Fruit fly (Drosophila melanogaster) whole organism, embryonic: ENCODE data around the gene tst.
A peak's percentile ranks its signal among the peaks of the same experiment; 100 is the strongest.

ENCODE experiments used
- Aef1 ChIP-seq: fragments of 200-800 bp; sonication (Bioruptor generic); IDR thresholded peaks from 3 replicates; pipeline ENCODE4 v1.3.6; 2022; ENCODE audit warnings: missing biosample characterization, missing genetic modification characterization
- Atf6 ChIP-seq: fragments of 200-800 bp; sonication (Bioruptor generic); IDR thresholded peaks from 2 replicates; pipeline ENCODE4 v1.3.6; 2022; ENCODE audit warnings: missing biosample characterization, missing genetic modification characterization
- CG10543 ChIP-seq: fragments of 200-800 bp; sonication (Bioruptor generic); optimal IDR thresholded peaks from 3 replicates; lab custom pipeline; 2017; ENCODE audit warnings: missing biosample characterization, mild to moderate bottlenecking, missing genetic modification characterization, moderate library complexity
- CG12769 ChIP-seq: fragments of 200-800 bp; sonication (Bioruptor generic); optimal IDR thresholded peaks from 2 replicates; lab custom pipeline; 2019; ENCODE audit warnings: missing biosample characterization, mild to moderate bottlenecking, missing genetic modification characterization, moderate library complexity
- CG14050 ChIP-seq: fragments of 200-800 bp; sonication (Bioruptor generic); IDR thresholded peaks from 3 replicates; pipeline ENCODE4 v1.3.6; 2022; ENCODE audit warnings: missing biosample characterization, missing genetic modification characterization
- CG14710 ChIP-seq: fragments of 200-800 bp; sonication (Bioruptor generic); optimal IDR thresholded peaks from 3 replicates; lab custom pipeline; 2019; ENCODE audit warnings: missing biosample characterization, mild to moderate bottlenecking, missing genetic modification characterization, moderate library complexity
- CG15479 ChIP-seq: fragments of 200-800 bp; sonication (Bioruptor generic); optimal IDR thresholded peaks from 3 replicates; lab custom pipeline; 2019; ENCODE audit warnings: missing biosample characterization, mild to moderate bottlenecking, missing genetic modification characterization, moderate library complexity
- CG15514 ChIP-seq: fragments of 200-800 bp; sonication (Bioruptor generic); optimal IDR thresholded peaks from 3 replicates; lab custom pipeline; 2017; ENCODE audit warnings: missing biosample characterization, missing genetic modification characterization, mild to moderate bottlenecking, moderate library complexity, missing genetic modification reagents
- CG16863 ChIP-seq: fragments of 200-800 bp; sonication (Bioruptor generic); optimal IDR thresholded peaks from 3 replicates; lab custom pipeline; 2016; ENCODE audit warnings: missing biosample characterization, missing genetic modification characterization
- CG17361 ChIP-seq: fragments of 200-800 bp; sonication (Bioruptor generic); IDR thresholded peaks from 3 replicates; pipeline ENCODE4 v1.3.6; 2022; ENCODE audit warnings: missing biosample characterization, missing genetic modification characterization
- CG30431 ChIP-seq: fragments of 200-800 bp; sonication (Bioruptor generic); optimal IDR thresholded peaks from 2 replicates; lab custom pipeline; 2017; ENCODE audit warnings: missing biosample characterization, missing genetic modification characterization
- CG31388 ChIP-seq: fragments of 200-800 bp; sonication (Bioruptor generic); optimal IDR thresholded peaks from 2 replicates; lab custom pipeline; 2016; ENCODE audit warnings: missing biosample characterization, missing genetic modification characterization
- CG3163 ChIP-seq: fragments of 200-800 bp; sonication (Bioruptor generic); optimal IDR thresholded peaks from 3 replicates; lab custom pipeline; 2016; ENCODE audit warnings: missing biosample characterization, missing genetic modification characterization
- CG34376 ChIP-seq: fragments of 200-800 bp; sonication (Bioruptor generic); optimal IDR thresholded peaks from 2 replicates; lab custom pipeline; 2018; ENCODE audit warnings: missing biosample characterization, mild to moderate bottlenecking, missing genetic modification characterization
- CG42726 ChIP-seq: fragments of 200-800 bp; sonication (Bioruptor generic); IDR thresholded peaks from 2 replicates; pipeline ENCODE4 v1.3.6; 2022; ENCODE audit warnings: missing biosample characterization, missing genetic modification characterization; ENCODE audit not compliant: partially characterized antibody
- CG6791 ChIP-seq: fragments of 200-800 bp; sonication (Bioruptor generic); IDR thresholded peaks from 3 replicates; pipeline ENCODE4 v1.3.6; 2022; ENCODE audit warnings: missing biosample characterization, missing genetic modification characterization; ENCODE audit not compliant: partially characterized antibody
- CG6813 ChIP-seq: fragments of 200-800 bp; sonication (Bioruptor generic); optimal IDR thresholded peaks from 2 replicates; lab custom pipeline; 2017; ENCODE audit warnings: missing biosample characterization, missing genetic modification characterization, mild to moderate bottlenecking, moderate library complexity, missing genetic modification reagents
- CG8290 ChIP-seq, 3 experiments: fragments of 200-800 bp; sonication (Bioruptor generic); optimal IDR thresholded peaks; 2 replicates each; lab custom pipeline; 2016 to 2019; ENCODE audit warnings: missing biosample characterization in 3 of 3, missing genetic modification characterization in 3 of 3, mild to moderate bottlenecking in 2 of 3, moderate library complexity in 1 of 3
- CG8388 ChIP-seq: fragments of 200-800 bp; sonication (Bioruptor generic); optimal IDR thresholded peaks from 2 replicates; lab custom pipeline; 2019; ENCODE audit warnings: missing biosample characterization, mild to moderate bottlenecking, missing genetic modification characterization, moderate library complexity
- CG9817 ChIP-seq: fragments of 200-800 bp; sonication (Bioruptor generic); optimal IDR thresholded peaks from 2 replicates; lab custom pipeline; 2018; ENCODE audit warnings: missing biosample characterization, mild to moderate bottlenecking, missing genetic modification characterization, moderate library complexity
- Dad ChIP-seq: fragments of 200-800 bp; sonication (Bioruptor generic); optimal IDR thresholded peaks from 3 replicates; lab custom pipeline; 2016; ENCODE audit warnings: missing biosample characterization, missing genetic modification characterization
- Doc3 ChIP-seq: fragments of 200-800 bp; sonication (Bioruptor generic); IDR thresholded peaks from 3 replicates; pipeline ENCODE4 v1.3.6; 2022; ENCODE audit warnings: missing biosample characterization, missing genetic modification characterization; ENCODE audit not compliant: partially characterized antibody
- Ets97D ChIP-seq: fragments of 200-800 bp; sonication (Bioruptor generic); optimal IDR thresholded peaks from 3 replicates; lab custom pipeline; 2016; ENCODE audit warnings: missing biosample characterization, missing genetic modification characterization
- GATAe ChIP-seq: fragments of 200-800 bp; sonication (Bioruptor generic); conservative IDR thresholded peaks from 2 replicates; pipeline ENCODE4 v1.3.6; 2022; ENCODE audit warnings: missing biosample characterization, missing genetic modification characterization
- H2.0 ChIP-seq: fragments of 200-800 bp; sonication (Bioruptor generic); IDR thresholded peaks from 2 replicates; pipeline ENCODE4 v1.3.6; 2022; ENCODE audit warnings: missing biosample characterization, missing genetic modification characterization
- Hey ChIP-seq: fragments of 200-800 bp; sonication (Bioruptor generic); optimal IDR thresholded peaks from 3 replicates; lab custom pipeline; 2018; ENCODE audit warnings: missing biosample characterization, mild to moderate bottlenecking, missing genetic modification characterization
- HmgZ ChIP-seq: fragments of 200-800 bp; sonication (Bioruptor generic); optimal IDR thresholded peaks from 2 replicates; lab custom pipeline; 2018; ENCODE audit warnings: missing biosample characterization, mild to moderate bottlenecking, missing genetic modification characterization
- Hmr ChIP-seq: fragments of 200-800 bp; sonication (Bioruptor generic); optimal IDR thresholded peaks from 3 replicates; lab custom pipeline; 2017; ENCODE audit warnings: mild to moderate bottlenecking, missing biosample characterization, missing genetic modification reagents, missing genetic modification characterization
- MTF-1 ChIP-seq: fragments of 200-800 bp; sonication (Bioruptor generic); optimal IDR thresholded peaks from 2 replicates; lab custom pipeline; 2018; ENCODE audit warnings: missing biosample characterization, mild to moderate bottlenecking, missing genetic modification characterization, borderline replicate concordance
- Med ChIP-seq: fragments of 200-800 bp; sonication (Bioruptor generic); peaks from one replicate; lab custom pipeline; 2016; ENCODE audit warnings: missing biosample characterization, missing genetic modification characterization, mild to moderate bottlenecking, inconsistent platforms, moderate library complexity
- NFAT ChIP-seq: fragments of 200-800 bp; sonication (Bioruptor generic); IDR thresholded peaks from 2 replicates; pipeline ENCODE4 v1.3.6; 2022; ENCODE audit warnings: missing biosample characterization, missing genetic modification characterization
- Oaz ChIP-seq: fragments of 200-800 bp; sonication (Bioruptor generic); IDR thresholded peaks from 2 replicates; pipeline ENCODE4 v1.3.6; 2022; ENCODE audit warnings: missing biosample characterization, missing genetic modification characterization
- chinmo ChIP-seq: fragments of 200-800 bp; sonication (Bioruptor generic); IDR thresholded peaks from 4 replicates; pipeline ENCODE4 v1.3.6; 2022; ENCODE audit warnings: missing biosample characterization, missing genetic modification characterization; ENCODE audit not compliant: partially characterized antibody
- cwo ChIP-seq: fragments of 200-800 bp; sonication (Bioruptor generic); optimal IDR thresholded peaks from 3 replicates; lab custom pipeline; 2017; ENCODE audit warnings: missing biosample characterization, missing genetic modification characterization, mild to moderate bottlenecking, moderate library complexity, missing genetic modification reagents
- danr ChIP-seq: fragments of 200-800 bp; sonication (Bioruptor generic); IDR thresholded peaks from 2 replicates; pipeline ENCODE4 v1.3.6; 2022; ENCODE audit warnings: missing biosample characterization, missing genetic modification characterization
- exex ChIP-seq: fragments of 200-800 bp; sonication (Bioruptor generic); optimal IDR thresholded peaks from 4 replicates; lab custom pipeline; 2018; ENCODE audit warnings: missing biosample characterization, mild to moderate bottlenecking, missing genetic modification characterization, moderate library complexity
- fd102C ChIP-seq: fragments of 200-800 bp; sonication (Bioruptor generic); optimal IDR thresholded peaks from 2 replicates; lab custom pipeline; 2018; ENCODE audit warnings: missing biosample characterization, mild to moderate bottlenecking, missing genetic modification characterization, moderate library complexity
- fd3F ChIP-seq: fragments of 200-800 bp; sonication (Bioruptor generic); optimal IDR thresholded peaks from 2 replicates; lab custom pipeline; 2018; ENCODE audit warnings: missing biosample characterization, mild to moderate bottlenecking, missing genetic modification characterization, moderate library complexity
- grn ChIP-seq: fragments of 200-800 bp; sonication (Bioruptor generic); optimal IDR thresholded peaks from 3 replicates; lab custom pipeline; 2017; ENCODE audit warnings: missing biosample characterization, missing genetic modification characterization
- gro ChIP-seq: fragments of 200-800 bp; sonication (Bioruptor generic); optimal IDR thresholded peaks from 2 replicates; lab custom pipeline; 2016; ENCODE audit warnings: missing biosample characterization, missing genetic modification characterization
- h ChIP-seq: fragments of >200 bp; optimal IDR thresholded peaks from 2 replicates; lab custom pipeline; 2017
- ham ChIP-seq: fragments of 200-800 bp; sonication (Bioruptor generic); IDR thresholded peaks from 2 replicates; pipeline ENCODE4 v1.3.6; 2022; ENCODE audit warnings: missing biosample characterization, missing genetic modification characterization
- jing ChIP-seq: fragments of 200-800 bp; sonication (Bioruptor generic); optimal IDR thresholded peaks from 2 replicates; lab custom pipeline; 2018; ENCODE audit warnings: missing biosample characterization, mild to moderate bottlenecking, missing genetic modification characterization
- lab ChIP-seq: fragments of 200-800 bp; sonication (Bioruptor generic); optimal IDR thresholded peaks from 3 replicates; lab custom pipeline; 2017; ENCODE audit warnings: missing biosample characterization, missing genetic modification characterization, mild to moderate bottlenecking, moderate library complexity, missing genetic modification reagents
- row ChIP-seq: fragments of 200-800 bp; sonication (Bioruptor generic); IDR thresholded peaks from 3 replicates; pipeline ENCODE4 v1.3.6; 2022; ENCODE audit warnings: missing biosample characterization, missing genetic modification characterization
- seq ChIP-seq: fragments of 200-800 bp; sonication (Bioruptor generic); IDR thresholded peaks from 2 replicates; pipeline ENCODE4 v1.3.6; 2022; ENCODE audit warnings: missing biosample characterization, missing genetic modification characterization
- toy ChIP-seq: fragments of 200-800 bp; sonication (Bioruptor generic); IDR thresholded peaks from 2 replicates; pipeline ENCODE4 v1.3.6; 2022; ENCODE audit warnings: missing biosample characterization, missing genetic modification characterization
- trh ChIP-seq: fragments of 200-800 bp; sonication (Bioruptor generic); optimal IDR thresholded peaks from 2 replicates; lab custom pipeline; 2016; ENCODE audit warnings: missing biosample characterization, missing genetic modification characterization
- wdn ChIP-seq: fragments of 200-800 bp; sonication (Bioruptor generic); IDR thresholded peaks from 2 replicates; pipeline ENCODE4 v1.3.6; 2022; ENCODE audit warnings: missing biosample characterization, missing genetic modification characterization

Gene tst

DNA sequence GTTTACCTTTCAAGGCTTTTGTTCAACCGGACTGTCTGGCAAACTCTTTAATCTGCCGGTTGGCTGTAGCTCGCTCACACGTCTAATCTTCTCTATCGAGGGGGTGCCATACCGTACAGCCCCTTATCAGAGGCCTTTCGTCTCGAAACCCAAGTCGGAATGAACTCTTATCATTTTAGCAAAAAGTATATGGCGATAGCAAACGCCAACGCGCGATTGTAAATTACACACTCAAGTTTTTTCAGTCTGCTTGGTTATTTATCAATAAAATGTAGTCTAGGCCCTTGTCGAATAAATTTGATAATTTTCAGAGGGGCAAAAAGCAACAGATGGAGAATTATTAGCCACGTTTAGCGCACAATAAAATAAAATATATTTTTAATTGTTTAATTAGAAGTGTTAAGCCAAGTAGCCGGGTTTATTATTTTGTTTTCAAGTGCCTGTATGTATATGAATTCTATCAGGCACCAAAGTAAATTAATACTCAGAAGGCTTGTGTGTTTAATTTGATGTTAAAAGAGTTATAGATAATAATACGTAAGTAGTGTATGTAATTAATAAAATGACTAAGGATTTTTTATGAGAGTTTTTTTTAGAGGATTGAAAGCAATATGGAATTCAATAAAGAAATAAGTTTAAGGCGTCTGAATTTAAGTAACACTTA lies 47.7 kb downstream of the tst start (continued):
- TF ChIP-seq CG6813 (peak; percentile 8), seq (no peak), Hmr (GFP tag; lab: Kevin White, UChicago) (peak; percentile 23), CG12769 (tag; lab: Kevin White, UChicago) (no peak), lab (GFP tag; lab: Kevin White, UChicago) (peak; percentile 39), MTF-1 (GFP tag; lab: Kevin White, UChicago) (no peak), CG14050 (GFP tag; lab: Robert Waterston, UW) (no peak), exex (tag; lab: Kevin White, UChicago) (peak; percentile 99), CG15514 (peak; percentile 2), wdn (GFP tag; lab: Robert Waterston, UW) (no peak), trh (GFP tag; lab: Kevin White, UChicago) (no peak), CG42726 (GFP tag; lab: Robert Waterston, UW) (no peak), CG15479 (GFP tag; lab: Kevin White, UChicago) (peak; percentile 28), CG31388 (GFP tag; lab: Kevin White, UChicago) (no peak), CG3163 (no peak), ham (GFP tag; lab: Robert Waterston, UW) (no peak), Med (peak; percentile 28), CG8388 (GFP tag; lab: Kevin White, UChicago) (no peak), CG34376 (peak; percentile 85), CG6791 (GFP tag; lab: Robert Waterston, UW) (no peak), gro (GFP tag; lab: Kevin White, UChicago) (peak; percentile 29), H2.0 (GFP tag; lab: Robert Waterston, UW) (no peak), Oaz (GFP tag; lab: Robert Waterston, UW) (no peak), CG14710 (tag; lab: Kevin White, UChicago) (no peak), Hey (peak; percentile 94), jing (no peak), Ets97D (GFP tag; lab: Kevin White, UChicago) (no peak), grn (peak; percentile 73), cwo (GFP tag; lab: Kevin White, UChicago) (peak; percentile 39), GATAe (GFP tag; lab: Robert Waterston, UW) (peak; percentile 87), h (no peak), Doc3 (GFP tag; lab: Robert Waterston, UW) (no peak), CG8290 (GFP tag; optimal IDR thresholded peaks at IDR 0.05; lab: Kevin White, UChicago) (no peak), CG8290 (tag; optimal IDR thresholded peaks at IDR 0.05; lab: Kevin White, UChicago) (peak in 1 of 2 experiments; percentile 8), fd3F (GFP tag; lab: Kevin White, UChicago) (no peak), CG30431 (GFP tag; lab: Kevin White, UChicago) (no peak), Dad (GFP tag; lab: Kevin White, UChicago) (no peak), toy (GFP tag; lab: Robert Waterston, UW) (no peak), HmgZ (tag; lab: Kevin White, UChicago) (peak; percentile 2), chinmo (GFP tag; lab: Robert Waterston, UW) (0 out of 4 replicates have a peak, but pooled peaks have one; percentile 16), fd102C (GFP tag; lab: Kevin White, UChicago) (no peak), CG16863 (GFP tag; lab: Kevin White, UChicago) (no peak), danr (GFP tag; lab: Robert Waterston, UW) (no peak), NFAT (GFP tag; lab: Robert Waterston, UW) (no peak), row (0 out of 3 replicates have a peak, but pooled peaks have one; percentile 16), CG9817 (tag; lab: Kevin White, UChicago) (no peak), Atf6 (GFP tag; lab: Robert Waterston, UW) (0 out of 2 replicates have a peak, but pooled peaks have one; percentile 31), Aef1 (GFP tag; lab: Robert Waterston, UW) (no peak), CG10543 (GFP tag; lab: Kevin White, UChicago) (peak; percentile 43), CG17361 (no peak)
